Fruit fly (Drosophila melanogaster) Kc167 (cell line): Measurements from ENCODE around the gene CG34288.

Experiments used
- Myc ChIP-seq: fragments of >200 bp; optimal IDR thresholded peaks from 2 replicates; lab custom pipeline; 2017; ENCODE audit warnings: missing external identifiers
- Sin3A ChIP-seq: fragments of >200 bp; optimal IDR thresholded peaks from 2 replicates; lab custom pipeline; 2018; ENCODE audit warnings: missing external identifiers
- h ChIP-seq: fragments of >200 bp; optimal IDR thresholded peaks from 3 replicates; lab custom pipeline; 2018; ENCODE audit warnings: missing external identifiers
- insv ChIP-seq: fragments of >200 bp; optimal IDR thresholded peaks from 3 replicates; lab custom pipeline; 2018; ENCODE audit warnings: missing external identifiers
- psq ChIP-seq: fragments of >200 bp; optimal IDR thresholded peaks from 2 replicates; lab custom pipeline; 2017; ENCODE audit warnings: missing external identifiers
- ttk ChIP-seq: sonication (Bioruptor generic); optimal IDR thresholded peaks from 2 replicates; lab custom pipeline; 2017; ENCODE audit warnings: missing external identifiers

Gene CG34288

DNA sequence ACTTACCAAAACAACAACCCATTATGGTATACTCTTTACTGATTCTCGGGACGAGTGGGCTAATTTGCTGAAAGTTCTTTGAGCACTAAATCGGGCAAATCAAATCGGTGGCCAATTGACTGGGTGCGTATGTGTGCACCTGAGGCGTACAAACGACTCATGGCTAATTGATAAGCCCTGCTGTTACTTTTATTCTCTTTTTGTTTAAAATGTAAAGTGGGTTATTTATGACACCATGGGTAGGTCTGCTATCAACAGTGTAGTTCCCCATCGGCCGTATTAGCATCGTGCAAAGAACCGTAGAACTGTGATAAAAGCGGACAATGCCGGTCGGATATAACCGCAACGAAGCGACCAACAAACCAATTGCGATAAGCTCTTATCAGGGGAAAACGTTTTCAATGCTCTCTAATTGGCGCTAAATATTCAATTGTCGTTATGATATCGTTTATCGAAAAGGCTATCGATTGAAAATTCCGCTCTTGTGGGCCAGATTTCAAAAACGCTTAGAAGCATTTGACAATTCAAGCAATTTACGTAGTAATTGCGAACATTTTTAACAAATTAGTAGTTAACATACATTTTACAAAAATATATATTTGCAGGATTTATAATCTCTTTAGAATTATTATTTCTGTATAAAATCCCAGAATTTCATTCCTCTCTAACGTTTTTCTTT lies at the start of gene CG34288:
CG34288 (minus strand) TSS at position 69 of the 679 bp plus-strand sequence.
- TF ChIP-seq psq (no peak), ttk (lab: Kevin White, UChicago) (no peak), insv (lab: Kevin White, UChicago) (no peak), h (lab: Kevin White, UChicago) (no peak), Sin3A (lab: Kevin White, UChicago) (no peak), Myc (lab: Kevin White, UChicago) (no peak)

DNA sequence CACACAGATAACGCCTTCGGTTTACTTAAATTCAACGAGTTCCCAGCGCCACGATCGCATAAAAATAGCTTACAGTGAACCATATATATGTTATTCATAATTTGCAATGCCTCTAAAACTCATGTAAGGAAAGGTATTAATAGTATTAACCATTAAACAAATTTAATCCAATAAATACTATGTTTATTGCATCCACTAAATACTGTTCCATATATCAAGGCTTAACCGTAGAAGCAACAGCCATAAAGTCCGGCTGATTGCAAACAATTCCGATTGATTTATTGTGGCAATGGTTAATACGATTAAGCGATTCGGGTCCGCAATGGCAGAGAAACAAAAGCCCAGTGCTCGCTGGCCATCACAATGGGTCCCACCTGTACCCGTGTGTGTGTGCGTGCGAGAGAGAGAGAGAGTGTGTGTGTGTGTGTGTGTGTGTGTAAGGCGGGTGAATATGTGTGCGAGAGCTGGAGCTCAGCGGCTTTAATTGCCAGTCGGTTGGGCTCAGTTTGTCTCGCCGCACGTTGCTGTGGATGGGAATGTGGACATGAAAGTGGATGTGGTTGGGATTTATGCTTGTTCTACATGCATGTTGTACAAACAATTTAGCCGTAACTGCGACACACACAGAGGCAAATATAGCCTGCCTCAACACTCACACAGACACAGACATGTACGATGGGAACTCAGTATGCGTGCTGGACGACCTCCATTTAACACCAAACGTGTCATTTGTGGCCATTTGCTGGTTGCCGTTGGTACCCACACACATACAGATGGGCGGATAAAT lies 47.7 kb upstream of the CG34288 start:
- TF ChIP-seq insv (lab: Kevin White, UChicago) (no peak), ttk (lab: Kevin White, UChicago) (no peak), Myc (lab: Kevin White, UChicago) (no peak)

DNA sequence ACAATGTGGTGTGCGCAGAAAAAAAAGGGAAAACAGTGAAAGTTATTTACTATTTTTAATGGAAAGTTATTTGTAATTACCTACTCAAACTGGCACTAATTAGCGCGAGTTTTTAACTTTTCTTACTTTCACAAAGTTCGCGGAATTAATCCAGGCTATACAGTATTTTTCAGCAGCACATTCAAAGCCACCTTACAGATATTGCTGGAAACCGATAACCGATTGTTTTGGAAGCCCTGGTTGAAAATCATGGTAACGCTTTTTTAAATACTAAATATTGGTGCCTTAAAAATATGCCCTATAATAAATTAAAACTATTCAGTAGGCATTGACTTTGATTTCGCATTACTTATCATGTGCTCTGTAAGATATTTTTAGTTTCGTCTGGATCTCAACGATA lies 45.7 kb upstream of the CG34288 start, which contains the start of gene tHMG2:
tHMG2 (plus strand) TSS at position 187 of the 400 bp plus-strand sequence.
- no peak for TF ChIP-seq Myc (lab: Kevin White, UChicago)

DNA sequence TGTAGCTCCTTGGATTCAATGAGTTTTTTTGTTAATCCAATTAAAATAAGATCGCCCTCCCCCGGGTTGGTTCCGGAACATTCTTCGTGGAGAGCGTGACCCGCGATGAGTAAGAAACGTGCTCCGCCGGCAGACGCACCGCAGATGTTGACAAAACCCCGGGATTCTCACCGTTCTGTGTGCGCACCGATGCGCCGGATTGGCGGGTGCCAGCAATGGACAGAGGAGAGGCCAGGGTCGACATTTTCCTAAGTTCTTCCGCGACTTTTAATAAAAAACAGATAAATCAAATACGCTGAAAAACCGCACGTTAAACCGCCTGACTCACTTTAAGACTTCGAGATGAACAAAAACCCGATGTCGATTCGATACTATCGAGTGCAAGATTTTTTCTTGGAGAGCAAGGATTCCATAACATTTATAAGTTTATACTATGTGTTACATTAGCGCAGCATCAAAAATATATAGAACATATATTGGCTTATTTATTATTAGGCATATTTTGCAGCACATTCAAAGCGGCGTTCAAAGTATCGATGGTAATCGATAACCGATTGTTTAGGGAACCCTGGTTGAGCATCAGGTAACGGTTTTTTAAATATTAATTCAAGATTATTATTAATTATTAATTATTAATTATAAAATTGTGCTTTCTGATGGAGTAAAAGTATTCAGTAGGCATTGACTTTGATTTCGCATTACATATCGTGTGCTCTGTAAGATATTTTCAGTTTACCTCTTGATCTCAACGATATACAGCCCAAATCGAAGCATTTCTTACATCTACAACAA lies 44.2 kb upstream of the CG34288 start, which contains the start of the genes CCT1 and tHMG1:
CCT1 (minus strand) TSS at position 352 of the 792 bp plus-strand sequence.
tHMG1 (plus strand) TSS at position 742 of the 792 bp plus-strand sequence.
- TF ChIP-seq h (lab: Kevin White, UChicago) (no peak), psq (no peak), ttk (lab: Kevin White, UChicago) (no peak), insv (lab: Kevin White, UChicago) (no peak), Myc (lab: Kevin White, UChicago) (no peak), Sin3A (lab: Kevin White, UChicago) (no peak)

DNA sequence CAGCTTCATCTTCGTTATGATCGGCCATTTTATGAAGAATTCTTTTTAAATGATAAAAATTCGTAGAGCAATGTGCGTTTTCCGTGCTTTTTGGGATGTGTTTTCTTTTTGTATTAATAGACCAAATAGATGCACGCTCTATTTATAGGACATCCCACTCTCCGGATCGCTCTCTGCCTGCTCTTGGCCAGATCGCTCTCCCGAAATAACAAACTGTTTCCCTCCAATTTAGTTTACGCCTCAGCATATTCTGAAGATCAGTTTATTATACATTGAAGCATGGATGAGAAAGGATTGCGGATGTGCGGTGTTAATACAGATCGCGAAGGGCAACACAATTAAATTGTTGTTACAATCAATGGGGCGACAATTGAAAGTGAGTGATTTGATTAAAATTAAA lies 41.8 kb upstream of the CG34288 start, which contains the start of gene CG5376:
CG5376 (minus strand) TSS at position 101 of the 400 bp plus-strand sequence.
- TF ChIP-seq insv (lab: Kevin White, UChicago): no peak
- TF ChIP-seq psq: no peak
- no peak for TF ChIP-seq Sin3A (lab: Kevin White, UChicago)
- no peak for TF ChIP-seq ttk (lab: Kevin White, UChicago)
- no peak for TF ChIP-seq h (lab: Kevin White, UChicago)
- TF ChIP-seq Myc (lab: Kevin White, UChicago): no peak

DNA sequence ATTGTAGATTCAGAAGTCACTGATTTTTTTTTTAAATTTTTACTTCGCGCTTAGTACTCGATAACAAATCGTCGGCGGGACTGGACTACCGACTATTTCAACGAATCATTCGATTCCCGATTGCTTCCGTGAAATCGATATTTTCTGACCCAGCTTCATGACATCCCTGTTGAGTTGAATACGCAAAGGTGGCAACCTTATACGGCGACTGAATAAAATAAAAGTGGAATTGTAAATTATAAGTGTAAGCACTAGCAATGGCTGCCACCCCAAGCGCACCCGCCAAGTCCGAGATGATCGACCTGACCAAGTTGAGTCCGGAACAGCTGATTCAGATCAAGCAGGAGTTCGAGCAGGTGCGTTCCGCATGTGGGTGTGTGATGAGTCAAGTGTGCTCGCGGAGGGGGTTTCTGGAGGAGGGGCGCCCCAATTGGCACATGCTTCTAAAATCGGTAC lies 40.0 kb upstream of the CG34288 start, which contains the start of gene Pfdn5:
Pfdn5 (plus strand) TSS at position 3 of the 456 bp plus-strand sequence.
- no peak for TF ChIP-seq psq

DNA sequence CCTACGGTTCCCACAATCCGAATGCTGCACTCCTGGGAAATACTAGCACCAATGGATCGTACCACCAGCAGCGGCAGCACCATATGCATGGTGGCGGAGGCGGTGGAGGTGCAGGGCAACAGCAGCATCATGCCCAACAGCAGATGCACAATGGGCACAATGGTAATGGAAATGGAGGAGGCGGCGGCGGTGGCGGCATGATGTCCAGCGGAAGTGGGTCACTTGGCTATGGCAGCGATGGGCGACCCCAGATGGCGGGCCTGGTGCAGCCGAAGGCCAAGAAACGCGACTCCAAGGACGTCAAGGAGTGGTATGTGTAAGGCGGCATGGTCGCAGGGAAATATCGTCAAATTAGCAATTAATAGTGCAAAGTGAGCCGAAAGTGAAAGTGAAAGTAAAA lies 36.5 kb upstream of the CG34288 start:
- TF ChIP-seq psq: no peak
- TF ChIP-seq Sin3A (lab: Kevin White, UChicago): no peak
- TF ChIP-seq ttk (lab: Kevin White, UChicago): no peak
- no peak for TF ChIP-seq h (lab: Kevin White, UChicago)
- TF ChIP-seq Myc (lab: Kevin White, UChicago): no peak
- TF ChIP-seq insv (lab: Kevin White, UChicago): no peak

DNA sequence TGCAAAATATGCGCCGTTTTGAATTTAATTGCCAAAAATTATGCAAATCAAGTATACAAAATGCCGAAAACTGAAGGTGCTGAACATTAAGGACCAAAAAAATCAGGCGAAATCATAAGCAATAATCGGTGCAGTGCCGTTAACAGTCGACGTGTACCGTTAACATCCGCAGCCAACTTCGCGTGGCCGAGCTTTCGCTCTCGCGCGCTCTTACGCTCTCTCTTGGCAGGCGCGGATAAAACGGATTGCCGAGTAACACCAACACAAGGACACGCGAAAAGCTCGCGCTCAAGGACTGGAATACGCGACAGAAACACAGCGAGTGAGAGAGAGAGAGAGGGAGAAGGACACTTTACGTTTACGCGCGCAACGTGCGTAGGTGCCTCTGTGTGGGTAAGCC lies 23.0 kb upstream of the CG34288 start:
- no peak for TF ChIP-seq Sin3A (lab: Kevin White, UChicago)
- no peak for TF ChIP-seq insv (lab: Kevin White, UChicago)
- TF ChIP-seq h (lab: Kevin White, UChicago): no peak
- no peak for TF ChIP-seq ttk (lab: Kevin White, UChicago)
- no peak for TF ChIP-seq psq
- TF ChIP-seq Myc (lab: Kevin White, UChicago): no peak

DNA sequence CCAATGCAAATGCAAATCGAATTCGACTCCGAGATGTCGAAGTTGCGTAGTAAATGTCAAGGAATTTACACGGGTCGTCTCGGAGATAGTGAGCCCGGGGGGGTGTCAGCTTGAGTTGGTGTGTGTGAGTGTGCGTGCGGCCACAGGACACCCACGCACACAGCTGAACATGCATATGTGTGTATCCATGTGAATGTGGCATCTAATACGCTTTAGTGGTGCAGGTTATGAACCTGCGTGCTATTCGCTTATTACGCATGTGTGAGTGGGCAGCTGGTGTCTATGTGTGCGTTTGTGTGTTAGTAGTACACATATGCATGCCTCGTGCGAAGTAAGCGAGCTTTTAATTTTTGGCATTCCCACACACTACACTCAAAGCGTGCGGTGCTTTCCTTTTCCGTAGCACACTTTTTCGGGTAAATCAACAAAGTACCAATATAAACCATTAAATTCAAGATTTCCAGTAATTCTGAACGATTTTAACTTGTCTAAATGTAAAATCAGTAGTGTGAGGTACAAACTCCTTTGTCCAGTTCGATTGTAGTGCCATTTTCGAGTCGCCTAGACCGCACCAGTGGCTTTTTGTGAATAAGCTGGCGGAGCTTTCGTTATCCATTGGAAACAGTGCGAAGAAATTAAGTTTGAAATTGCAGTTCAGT lies 21.9 kb upstream of the CG34288 start:
- TF ChIP-seq ttk (lab: Kevin White, UChicago) (no peak), psq (no peak), Myc (lab: Kevin White, UChicago) (no peak), insv (lab: Kevin White, UChicago) (no peak), Sin3A (lab: Kevin White, UChicago) (no peak), h (lab: Kevin White, UChicago) (no peak)

DNA sequence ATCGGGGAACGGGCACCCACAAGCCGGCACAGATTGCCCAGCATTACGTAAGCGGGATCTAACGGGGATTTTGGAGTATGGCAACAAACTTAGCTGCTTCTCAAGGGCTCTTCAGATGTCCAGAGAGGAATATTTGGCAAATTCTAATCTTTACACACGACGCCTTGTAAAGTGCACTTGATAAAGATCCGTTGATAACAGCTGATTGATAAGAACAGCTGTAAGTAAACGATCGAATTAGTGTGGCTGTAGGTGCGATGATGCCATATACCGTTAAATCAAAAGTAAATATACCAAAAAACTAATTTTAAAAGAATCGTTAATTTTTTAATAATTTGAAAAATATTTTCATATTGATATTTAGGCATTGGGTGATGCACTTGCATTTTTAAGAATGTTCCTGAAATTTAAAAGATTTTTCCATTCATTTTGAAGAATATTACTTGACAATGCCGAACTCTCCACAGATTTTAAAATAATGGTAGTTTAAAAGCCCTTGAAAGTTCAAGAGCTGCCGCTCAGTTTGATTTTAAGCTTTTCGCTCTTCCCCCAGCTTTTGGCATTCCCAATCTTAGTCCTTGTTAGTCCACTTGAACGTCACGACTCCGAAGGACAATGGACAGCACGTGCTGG lies 21.0 kb upstream of the CG34288 start, which contains the start of the genes CG5377 and Nrx-1:
CG5377 (minus strand) TSS at position 219 of the 633 bp plus-strand sequence.
Nrx-1 (plus strand) TSS at position 574 of the 633 bp plus-strand sequence.
- TF ChIP-seq h (lab: Kevin White, UChicago): no peak
- no peak for TF ChIP-seq Myc (lab: Kevin White, UChicago)
- TF ChIP-seq ttk (lab: Kevin White, UChicago): no peak
- TF ChIP-seq Sin3A (lab: Kevin White, UChicago): no peak
- TF ChIP-seq insv (lab: Kevin White, UChicago): no peak
- TF ChIP-seq psq: no peak
